Worm (Caenorhabditis elegans): ENCODE measurements around the gene lpd-7.

DNA sequence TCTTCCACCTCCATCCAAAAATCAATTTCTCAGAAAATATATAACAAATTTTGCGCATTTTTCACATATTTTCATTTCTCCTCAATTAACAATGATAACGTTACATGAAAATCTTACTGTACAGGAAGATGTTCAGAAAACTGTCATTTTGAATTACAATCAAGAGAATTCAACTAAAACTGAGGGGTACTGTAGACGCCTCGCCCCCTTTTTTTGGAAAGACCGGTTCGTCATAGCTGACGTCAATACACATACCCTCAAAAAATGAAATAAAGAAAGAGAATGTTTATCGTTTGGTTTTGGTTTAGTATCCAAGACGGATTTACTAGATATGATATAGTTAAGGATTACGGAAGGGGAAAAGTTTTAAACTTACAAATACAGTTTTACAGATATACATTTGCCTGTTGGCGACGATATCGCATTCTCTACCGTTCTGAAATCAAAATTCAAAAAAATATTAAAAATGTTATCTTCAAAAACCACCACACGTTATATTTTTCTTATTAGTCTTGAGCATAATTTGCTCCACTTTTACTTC is 15.2 kb upstream of the lpd-7 start:
- TF ChIP-seq ztf-11 (tag; optimal IDR thresholded peaks at IDR 0.05) (no peak), nhr-12 (tag; optimal IDR thresholded peaks at IDR 0.05) (no peak), unc-120 (tag; optimal IDR thresholded peaks at IDR 0.05; ENCODE audit: poor library complexity, severe bottlenecking) (no peak), zip-8 (tag; optimal IDR thresholded peaks at IDR 0.05) (no peak), nhr-2 (tag; optimal IDR thresholded peaks at IDR 0.05) (no peak), nhr-76 (tag; optimal IDR thresholded peaks at IDR 0.05) (no peak), lsy-2 (tag; optimal IDR thresholded peaks at IDR 0.05) (no peak), unc-62 (GFP tag; optimal IDR thresholded peaks at IDR 0.05) (no peak), elt-1 (tag; optimal IDR thresholded peaks at IDR 0.05; ENCODE audit: borderline replicate concordance, insufficient read depth) (no peak), sem-2 (GFP tag; optimal IDR thresholded peaks at IDR 0.05) (no peak), elt-3 (tag; optimal IDR thresholded peaks at IDR 0.05) (no peak), bed-3 (GFP tag; optimal IDR thresholded peaks at IDR 0.05) (no peak), lin-32 (GFP tag; optimal IDR thresholded peaks at IDR 0.05) (no peak), ham-2 (GFP tag; optimal IDR thresholded peaks at IDR 0.05) (no peak)
